Fruit fly (Drosophila melanogaster) whole organism, embryonic: Measurements from ENCODE around the gene CG4278.

Source experiments
- Asciz ChIP-seq: fragments of 200-800 bp; sonication (Bioruptor generic); optimal IDR thresholded peaks from 2 replicates; lab custom pipeline; 2017; ENCODE audit warnings: missing biosample characterization, mild to moderate bottlenecking, missing genetic modification characterization, missing genetic modification reagents
- Atf6 ChIP-seq: fragments of 200-800 bp; sonication (Bioruptor generic); IDR thresholded peaks from 2 replicates; pipeline ENCODE4 v1.3.6; 2022; ENCODE audit warnings: missing biosample characterization, missing genetic modification characterization
- Awh ChIP-seq: fragments of 200-800 bp; sonication (Bioruptor generic); IDR thresholded peaks from 2 replicates; pipeline ENCODE4, ENCODE4 v1.3.6; 2022; ENCODE audit warnings: missing biosample characterization, missing genetic modification characterization
- B-H1 ChIP-seq: fragments of 200-800 bp; sonication (Bioruptor generic); IDR thresholded peaks from 3 replicates; pipeline ENCODE4 v1.3.6; 2022; ENCODE audit warnings: missing biosample characterization, missing genetic modification characterization
- Blimp-1 ChIP-seq: fragments of 200-800 bp; sonication (Bioruptor generic); optimal IDR thresholded peaks from 3 replicates; lab custom pipeline; 2018; ENCODE audit warnings: missing biosample characterization, missing genetic modification characterization, mild to moderate bottlenecking, moderate library complexity, missing genetic modification reagents
- CG10979 ChIP-seq: fragments of 200-800 bp; sonication (Bioruptor generic); optimal IDR thresholded peaks from 2 replicates; lab custom pipeline; 2018; ENCODE audit warnings: missing biosample characterization, mild to moderate bottlenecking, missing genetic modification characterization, moderate library complexity
- CG11085 ChIP-seq: fragments of 200-800 bp; sonication (Bioruptor generic); IDR thresholded peaks from 2 replicates; pipeline ENCODE4 v1.3.6; 2022; ENCODE audit warnings: missing biosample characterization, missing genetic modification characterization
- CG12391 ChIP-seq: fragments of 200-800 bp; sonication (Bioruptor generic); optimal IDR thresholded peaks from 3 replicates; lab custom pipeline; 2018; ENCODE audit warnings: missing biosample characterization, mild to moderate bottlenecking, missing genetic modification characterization, moderate library complexity
- CG12769 ChIP-seq: fragments of 200-800 bp; sonication (Bioruptor generic); optimal IDR thresholded peaks from 2 replicates; lab custom pipeline; 2019; ENCODE audit warnings: missing biosample characterization, mild to moderate bottlenecking, missing genetic modification characterization, moderate library complexity
- CG13775 ChIP-seq: fragments of 200-800 bp; sonication (Bioruptor generic); optimal IDR thresholded peaks from 3 replicates; lab custom pipeline; 2017; ENCODE audit warnings: missing biosample characterization, mild to moderate bottlenecking, missing genetic modification characterization
- CG15601 ChIP-seq: fragments of 200-800 bp; sonication (Bioruptor generic); optimal IDR thresholded peaks from 3 replicates; lab custom pipeline; 2019; ENCODE audit warnings: missing biosample characterization, mild to moderate bottlenecking, missing genetic modification characterization, moderate library complexity
- CG15696 ChIP-seq: fragments of 200-800 bp; sonication (Bioruptor generic); optimal IDR thresholded peaks from 2 replicates; lab custom pipeline; 2019; ENCODE audit warnings: missing biosample characterization, mild to moderate bottlenecking, missing genetic modification characterization, moderate library complexity
- CG16779 ChIP-seq: fragments of 200-800 bp; sonication (Bioruptor generic); IDR thresholded peaks from 2 replicates; pipeline ENCODE4 v1.3.6; 2022; ENCODE audit warnings: missing biosample characterization, missing genetic modification characterization
- CG2202 ChIP-seq: fragments of 200-800 bp; sonication (Bioruptor generic); optimal IDR thresholded peaks from 2 replicates; lab custom pipeline; 2018; ENCODE audit warnings: missing biosample characterization, mild to moderate bottlenecking, missing genetic modification characterization
- CG2678 ChIP-seq: fragments of 200-800 bp; sonication (Bioruptor generic); optimal IDR thresholded peaks from 3 replicates; lab custom pipeline; 2019; ENCODE audit warnings: missing biosample characterization, mild to moderate bottlenecking, missing genetic modification characterization, moderate library complexity
- CG4282 ChIP-seq: fragments of 200-800 bp; sonication (Bioruptor generic); optimal IDR thresholded peaks from 2 replicates; lab custom pipeline; 2016; ENCODE audit warnings: missing biosample characterization, missing genetic modification characterization
- CG4360 ChIP-seq: fragments of 200-800 bp; sonication (Bioruptor generic); IDR thresholded peaks from 2 replicates; pipeline ENCODE4 v1.3.6; 2022; ENCODE audit warnings: missing biosample characterization, missing genetic modification characterization
- CHES-1-like ChIP-seq: fragments of 200-800 bp; sonication (Bioruptor generic); optimal IDR thresholded peaks from 2 replicates; lab custom pipeline; 2016; ENCODE audit warnings: missing biosample characterization, missing genetic modification characterization
- Dek ChIP-seq: fragments of 200-800 bp; sonication (Bioruptor generic); optimal IDR thresholded peaks from 3 replicates; lab custom pipeline; 2019; ENCODE audit warnings: missing biosample characterization, mild to moderate bottlenecking, missing genetic modification characterization, moderate library complexity
- Dref ChIP-seq: fragments of 200-800 bp; sonication (Bioruptor generic); IDR thresholded peaks from 2 replicates; pipeline ENCODE4 v1.3.6; 2022; ENCODE audit warnings: missing biosample characterization, missing genetic modification characterization
- Ets65A ChIP-seq: fragments of 200-800 bp; sonication (Bioruptor generic); peaks from one replicate; lab custom pipeline; 2016; ENCODE audit warnings: missing biosample characterization, missing genetic modification characterization
- GATAe ChIP-seq: fragments of 200-800 bp; sonication (Bioruptor generic); conservative IDR thresholded peaks from 2 replicates; pipeline ENCODE4 v1.3.6; 2022; ENCODE audit warnings: missing biosample characterization, missing genetic modification characterization
- HmgD ChIP-seq: fragments of 200-800 bp; sonication (Bioruptor generic); optimal IDR thresholded peaks from 3 replicates; lab custom pipeline; 2016; ENCODE audit warnings: missing biosample characterization, missing genetic modification characterization
- Med ChIP-seq: fragments of 200-800 bp; sonication (Bioruptor generic); peaks from one replicate; lab custom pipeline; 2016; ENCODE audit warnings: missing biosample characterization, missing genetic modification characterization, mild to moderate bottlenecking, inconsistent platforms, moderate library complexity
- aop ChIP-seq: fragments of 200-800 bp; sonication (Bioruptor generic); IDR thresholded peaks from 2 replicates; pipeline ENCODE4 v1.3.6; 2022; ENCODE audit warnings: missing biosample characterization, missing genetic modification characterization
- bbx ChIP-seq: fragments of 200-800 bp; sonication (Bioruptor generic); IDR thresholded peaks from 2 replicates; pipeline ENCODE4 v1.3.6; 2022; ENCODE audit warnings: missing biosample characterization, missing genetic modification characterization; ENCODE audit not compliant: partially characterized antibody
- chinmo ChIP-seq: fragments of 200-800 bp; sonication (Bioruptor generic); IDR thresholded peaks from 4 replicates; pipeline ENCODE4 v1.3.6; 2022; ENCODE audit warnings: missing biosample characterization, missing genetic modification characterization; ENCODE audit not compliant: partially characterized antibody
- crc ChIP-seq: fragments of 200-800 bp; sonication (Bioruptor generic); optimal IDR thresholded peaks from 2 replicates; lab custom pipeline; 2016; ENCODE audit warnings: missing biosample characterization, missing genetic modification characterization
- dimm ChIP-seq: fragments of 200-800 bp; sonication (Bioruptor generic); IDR thresholded peaks from 2 replicates; pipeline ENCODE4 v1.3.6; 2022; ENCODE audit warnings: missing biosample characterization, missing genetic modification characterization
- dpn ChIP-seq, 2 experiments: fragments of 200-800 bp; sonication (Bioruptor generic); optimal IDR thresholded peaks; 3 replicates each; lab custom pipeline; 2016; ENCODE audit warnings: missing biosample characterization in 2 of 2, missing genetic modification characterization in 2 of 2
- fd3F ChIP-seq: fragments of 200-800 bp; sonication (Bioruptor generic); optimal IDR thresholded peaks from 2 replicates; lab custom pipeline; 2018; ENCODE audit warnings: missing biosample characterization, mild to moderate bottlenecking, missing genetic modification characterization, moderate library complexity
- gcm ChIP-seq: fragments of 200-800 bp; sonication (Bioruptor generic); optimal IDR thresholded peaks from 2 replicates; lab custom pipeline; 2019; ENCODE audit warnings: missing biosample characterization, mild to moderate bottlenecking, missing genetic modification characterization, moderate library complexity
- grau ChIP-seq: fragments of 200-800 bp; optimal IDR thresholded peaks from 3 replicates; lab custom pipeline; 2019; ENCODE audit warnings: missing biosample characterization, mild to moderate bottlenecking, missing genetic modification characterization, moderate library complexity
- ham ChIP-seq: fragments of 200-800 bp; sonication (Bioruptor generic); IDR thresholded peaks from 2 replicates; pipeline ENCODE4 v1.3.6; 2022; ENCODE audit warnings: missing biosample characterization, missing genetic modification characterization
- her ChIP-seq: fragments of 200-800 bp; sonication (Bioruptor generic); optimal IDR thresholded peaks from 2 replicates; lab custom pipeline; 2016; ENCODE audit warnings: missing biosample characterization, missing genetic modification characterization
- inv ChIP-seq: fragments of 200-800 bp; sonication (Bioruptor generic); IDR thresholded peaks from 2 replicates; pipeline ENCODE4 v1.3.6; 2022; ENCODE audit warnings: missing biosample characterization, missing genetic modification characterization; ENCODE audit not compliant: partially characterized antibody
- lola ChIP-seq, 3 experiments: fragments of >200 bp in 2 of 3; fragments of 200-800 bp in 1 of 3; sonication (Bioruptor generic) in 1 of 3; optimal IDR thresholded peaks; 2 replicates each; lab custom pipeline; 2017 to 2019; ENCODE audit warnings: missing biosample characterization in 3 of 3, missing genetic modification characterization in 3 of 3, mild to moderate bottlenecking in 1 of 3, moderate library complexity in 1 of 3
- oc ChIP-seq: fragments of 200-800 bp; sonication (Bioruptor generic); optimal IDR thresholded peaks from 2 replicates; lab custom pipeline; 2018; ENCODE audit warnings: missing biosample characterization, mild to moderate bottlenecking, missing genetic modification characterization, moderate library complexity
- phol ChIP-seq: fragments of 200-800 bp; sonication (Bioruptor generic); optimal IDR thresholded peaks from 3 replicates; lab custom pipeline; 2018; ENCODE audit warnings: missing biosample characterization, mild to moderate bottlenecking, missing genetic modification characterization, moderate library complexity
- pzg ChIP-seq: fragments of 200-800 bp; sonication (Bioruptor generic); optimal IDR thresholded peaks from 3 replicates; lab custom pipeline; 2018; ENCODE audit warnings: missing biosample characterization, mild to moderate bottlenecking, missing genetic modification characterization, moderate library complexity
- rib ChIP-seq: fragments of 200-800 bp; sonication (Bioruptor generic); IDR thresholded peaks from 2 replicates; pipeline ENCODE4 v1.3.6; 2022; ENCODE audit warnings: missing biosample characterization, missing genetic modification characterization
- run ChIP-seq: fragments of 200-800 bp; sonication (Bioruptor generic); optimal IDR thresholded peaks from 3 replicates; lab custom pipeline; 2018; ENCODE audit warnings: missing biosample characterization, mild to moderate bottlenecking, missing genetic modification characterization
- salm ChIP-seq: fragments of 200-800 bp; sonication (Bioruptor generic); optimal IDR thresholded peaks from 2 replicates; lab custom pipeline; 2018; ENCODE audit warnings: missing biosample characterization, mild to moderate bottlenecking, missing genetic modification characterization
- sd ChIP-seq: fragments of 200-800 bp; sonication (Bioruptor generic); optimal IDR thresholded peaks from 3 replicates; lab custom pipeline; 2018; ENCODE audit warnings: missing biosample characterization, mild to moderate bottlenecking, missing genetic modification characterization, moderate library complexity
- sens ChIP-seq: fragments of 200-800 bp; sonication (Bioruptor generic); peaks from one replicate; lab custom pipeline; 2016; ENCODE audit warnings: missing biosample characterization, missing genetic modification characterization
- sob ChIP-seq: fragments of 200-800 bp; sonication (Bioruptor generic); IDR thresholded peaks from 2 replicates; pipeline ENCODE4 v1.3.6; 2022; ENCODE audit warnings: missing biosample characterization, missing genetic modification characterization
- stwl ChIP-seq: fragments of 200-800 bp; sonication (Bioruptor generic); optimal IDR thresholded peaks from 3 replicates; lab custom pipeline; 2018; ENCODE audit warnings: missing biosample characterization, mild to moderate bottlenecking, missing genetic modification characterization, moderate library complexity
- tio ChIP-seq: fragments of 200-800 bp; sonication (Bioruptor generic); optimal IDR thresholded peaks from 2 replicates; lab custom pipeline; 2017; ENCODE audit warnings: missing biosample characterization, missing genetic modification characterization, inconsistent platforms
- unc-4 ChIP-seq: fragments of 200-800 bp; sonication (Bioruptor generic); IDR thresholded peaks from 2 replicates; pipeline ENCODE4 v1.3.6; 2022; ENCODE audit warnings: missing biosample characterization, missing genetic modification characterization; ENCODE audit not compliant: partially characterized antibody
- z ChIP-seq: fragments of 200-800 bp; sonication (Bioruptor generic); IDR thresholded peaks from 3 replicates; pipeline ENCODE4 v1.3.6; 2022; ENCODE audit warnings: missing biosample characterization, missing genetic modification characterization

CG4278 gene

dm6 chr2L:16281419-16282076 is 45.3 kb upstream of the CG4278 start:
- TF ChIP-seq phol (tag; lab: Kevin White, UChicago) (peak; percentile 6), CG12391 (peak; percentile 7), inv (GFP tag; lab: Robert Waterston, UW) (no peak), ham (GFP tag; lab: Robert Waterston, UW) (no peak), gcm (GFP tag; lab: Kevin White, UChicago) (no peak), tio (GFP tag; lab: Kevin White, UChicago) (peak; percentile 4), her (GFP tag; lab: Kevin White, UChicago) (no peak), dimm (no peak), Dek (no peak), Awh (GFP tag; lab: Robert Waterston, UW) (no peak), pzg (GFP tag; lab: Kevin White, UChicago) (no peak), sens (GFP tag; lab: Kevin White, UChicago) (peak; percentile 77), CG4360 (GFP tag; lab: Robert Waterston, UW) (peak; percentile 65), aop (no peak), CG4282 (GFP tag; lab: Kevin White, UChicago) (no peak), Dref (GFP tag; lab: Robert Waterston, UW) (no peak), sd (tag; lab: Kevin White, UChicago) (peak; percentile 97), bbx (GFP tag; lab: Robert Waterston, UW) (no peak), Atf6 (GFP tag; lab: Robert Waterston, UW) (no peak), dpn (GFP tag; optimal IDR thresholded peaks at IDR 0.05; lab: Kevin White, UChicago) (no peak), CG16779 (GFP tag; lab: Robert Waterston, UW) (no peak), grau (tag; lab: Kevin White, UChicago) (peak; percentile 92), fd3F (GFP tag; lab: Kevin White, UChicago) (no peak), CG2678 (tag; lab: Kevin White, UChicago) (peak; percentile 20), HmgD (GFP tag; lab: Kevin White, UChicago) (no peak), z (GFP tag; lab: Robert Waterston, UW) (peak; percentile 14; the same call in 1 of the 3 replicates), salm (tag; lab: Kevin White, UChicago) (no peak), chinmo (GFP tag; lab: Robert Waterston, UW) (no peak), CG2202 (tag; lab: Kevin White, UChicago) (no peak), CG13775 (GFP tag; lab: Kevin White, UChicago) (no peak), lola (GFP tag; optimal IDR thresholded peaks at IDR 0.05; lab: Kevin White, UChicago) (peak in 1 of 3 experiments; percentile 52), B-H1 (GFP tag; lab: Robert Waterston, UW) (no peak), Blimp-1 (GFP tag; lab: Kevin White, UChicago) (peak; percentile 13), CG12769 (tag; lab: Kevin White, UChicago) (no peak), Ets65A (GFP tag; lab: Kevin White, UChicago) (peak; percentile 38), oc (tag; lab: Kevin White, UChicago) (no peak), CG15601 (peak; percentile 16), CHES-1-like (GFP tag; lab: Kevin White, UChicago) (no peak), CG10979 (tag; lab: Kevin White, UChicago) (peak; percentile 11), unc-4 (GFP tag; lab: Robert Waterston, UW) (no peak), crc (no peak), rib (GFP tag; lab: Robert Waterston, UW) (peak; percentile 14; the same call in 1 of the 2 replicates), GATAe (GFP tag; lab: Robert Waterston, UW) (no peak), sob (GFP tag; lab: Robert Waterston, UW) (no peak), CG15696 (tag; lab: Kevin White, UChicago) (peak; percentile 8), Asciz (GFP tag; lab: Kevin White, UChicago) (no peak), run (tag; lab: Kevin White, UChicago) (no peak), Med (GFP tag; lab: Kevin White, UChicago) (peak; percentile 46), stwl (no peak), CG11085 (no peak)
